Fruit fly (Drosophila melanogaster) whole organism, prepupa: Measurements from ENCODE around the gene Hr39.

Experiments
- Blimp-1 ChIP-seq: fragments of 200-800 bp; sonication (Bioruptor generic); optimal IDR thresholded peaks from 3 replicates; lab custom pipeline; 2017; ENCODE audit warnings: missing biosample characterization, missing genetic modification characterization, mild to moderate bottlenecking, moderate library complexity, missing genetic modification reagents
- CG10631 ChIP-seq: fragments of 200-800 bp; sonication (Bioruptor generic); optimal IDR thresholded peaks from 2 replicates; lab custom pipeline; 2016; ENCODE audit warnings: missing biosample characterization, missing genetic modification characterization
- CG10669 ChIP-seq: fragments of 200-800 bp; sonication (Bioruptor generic); optimal IDR thresholded peaks from 3 replicates; lab custom pipeline; 2018; ENCODE audit warnings: missing biosample characterization, mild to moderate bottlenecking, missing genetic modification characterization, moderate library complexity
- CG11294 ChIP-seq: fragments of 200-800 bp; sonication (Bioruptor generic); IDR thresholded peaks from 2 replicates; pipeline ENCODE4 v1.3.6; 2022; ENCODE audit warnings: missing biosample characterization, missing genetic modification characterization
- CG11902 ChIP-seq: fragments of 200-800 bp; sonication (Bioruptor generic); optimal IDR thresholded peaks from 3 replicates; lab custom pipeline; 2016; ENCODE audit warnings: missing biosample characterization, missing genetic modification characterization
- CG15336 ChIP-seq: fragments of 200-800 bp; sonication (Bioruptor generic); IDR thresholded peaks from 2 replicates; pipeline ENCODE4 v1.3.6; 2022; ENCODE audit warnings: missing biosample characterization, missing genetic modification characterization
- CG32006 ChIP-seq: fragments of 200-800 bp; sonication (Bioruptor generic); optimal IDR thresholded peaks from 3 replicates; lab custom pipeline; 2017; ENCODE audit warnings: missing biosample characterization, mild to moderate bottlenecking, missing genetic modification characterization
- CG34406 ChIP-seq: fragments of 200-800 bp; sonication (Bioruptor generic); optimal IDR thresholded peaks from 3 replicates; lab custom pipeline; 2016; ENCODE audit warnings: missing biosample characterization, missing genetic modification characterization
- CG4318 ChIP-seq: fragments of 200-800 bp; sonication (Bioruptor generic); optimal IDR thresholded peaks from 3 replicates; lab custom pipeline; 2017; ENCODE audit warnings: missing biosample characterization, mild to moderate bottlenecking, missing genetic modification characterization
- CG6163 ChIP-seq: fragments of 200-800 bp; sonication (Bioruptor generic); IDR thresholded peaks from 3 replicates; pipeline ENCODE4 v1.3.6; 2022; ENCODE audit warnings: missing biosample characterization, missing genetic modification characterization
- CG6792 ChIP-seq: fragments of 200-800 bp; sonication (Bioruptor generic); optimal IDR thresholded peaks from 3 replicates; lab custom pipeline; 2016; ENCODE audit warnings: missing biosample characterization, missing genetic modification characterization
- CG6808 ChIP-seq: fragments of 200-800 bp; sonication (Bioruptor generic); optimal IDR thresholded peaks from 3 replicates; lab custom pipeline; 2017; ENCODE audit warnings: missing biosample characterization, missing genetic modification characterization, mild to moderate bottlenecking, moderate library complexity, missing genetic modification reagents
- CG7368 ChIP-seq: fragments of 200-800 bp; sonication (Bioruptor generic); optimal IDR thresholded peaks from 3 replicates; lab custom pipeline; 2016; ENCODE audit warnings: missing biosample characterization, missing genetic modification characterization
- CG8119 ChIP-seq: fragments of 200-800 bp; sonication (Bioruptor generic); IDR thresholded peaks from 3 replicates; pipeline ENCODE4 v1.3.6; 2022; ENCODE audit warnings: missing biosample characterization, missing genetic modification characterization
- Eip78C ChIP-seq: fragments of 200-800 bp; sonication (Bioruptor generic); peaks from one replicate; lab custom pipeline; 2016; ENCODE audit warnings: missing biosample characterization, missing genetic modification characterization
- Ets96B ChIP-seq: fragments of 200-800 bp; optimal IDR thresholded peaks from 2 replicates; lab custom pipeline; 2019; ENCODE audit warnings: missing biosample characterization, mild to moderate bottlenecking, missing genetic modification characterization, moderate library complexity
- Gug ChIP-seq: fragments of 200-800 bp; sonication (Bioruptor generic); IDR thresholded peaks from 2 replicates; pipeline ENCODE4 v1.3.6; 2022; ENCODE audit warnings: missing biosample characterization, missing genetic modification characterization
- Hr4 ChIP-seq: fragments of 200-800 bp; sonication (Bioruptor generic); optimal IDR thresholded peaks from 3 replicates; lab custom pipeline; 2016; ENCODE audit warnings: missing biosample characterization, missing genetic modification characterization
- OdsH ChIP-seq: fragments of 200-800 bp; sonication (Bioruptor generic); optimal IDR thresholded peaks from 3 replicates; lab custom pipeline; 2016; ENCODE audit warnings: missing biosample characterization, missing genetic modification characterization
- Smox ChIP-seq: fragments of 200-800 bp; sonication (Bioruptor generic); optimal IDR thresholded peaks from 3 replicates; lab custom pipeline; 2016; ENCODE audit warnings: missing biosample characterization, missing genetic modification characterization
- Sox102F ChIP-seq: fragments of 200-800 bp; sonication (Bioruptor generic); optimal IDR thresholded peaks from 2 replicates; lab custom pipeline; 2016; ENCODE audit warnings: missing biosample characterization, mild to moderate bottlenecking, missing genetic modification characterization
- Sox15 ChIP-seq: fragments of 200-800 bp; sonication (Bioruptor generic); optimal IDR thresholded peaks from 3 replicates; lab custom pipeline; 2016; ENCODE audit warnings: missing biosample characterization, missing genetic modification characterization
- acj6 ChIP-seq: fragments of 200-800 bp; sonication (Bioruptor generic); optimal IDR thresholded peaks from 3 replicates; lab custom pipeline; 2016; ENCODE audit warnings: missing biosample characterization, missing genetic modification characterization
- cyc ChIP-seq: fragments of 200-800 bp; sonication (Bioruptor generic); optimal IDR thresholded peaks from 3 replicates; lab custom pipeline; 2016; ENCODE audit warnings: missing biosample characterization, missing genetic modification characterization
- dsx ChIP-seq: fragments of 200-800 bp; optimal IDR thresholded peaks from 3 replicates; lab custom pipeline; 2019; ENCODE audit warnings: missing biosample characterization, mild to moderate bottlenecking, missing genetic modification characterization, moderate library complexity; ENCODE audit not compliant: poor library complexity, severe bottlenecking
- eg ChIP-seq: fragments of 200-800 bp; sonication (Bioruptor generic); IDR thresholded peaks from 3 replicates; pipeline ENCODE4 v1.3.6; 2022; ENCODE audit warnings: missing biosample characterization, missing genetic modification characterization
- esn ChIP-seq: fragments of 200-800 bp; sonication (Bioruptor generic); optimal IDR thresholded peaks from 2 replicates; lab custom pipeline; 2016; ENCODE audit warnings: missing biosample characterization, mild to moderate bottlenecking, missing genetic modification characterization, moderate library complexity
- fd59A ChIP-seq: fragments of 200-800 bp; sonication (Bioruptor generic); optimal IDR thresholded peaks from 2 replicates; lab custom pipeline; 2017; ENCODE audit warnings: missing biosample characterization, mild to moderate bottlenecking, missing genetic modification characterization, missing genetic modification reagents
- lz ChIP-seq: fragments of 200-800 bp; sonication (Bioruptor generic); optimal IDR thresholded peaks from 3 replicates; lab custom pipeline; 2016; ENCODE audit warnings: missing biosample characterization, missing genetic modification characterization
- net ChIP-seq: fragments of 200-800 bp; sonication (Bioruptor generic); optimal IDR thresholded peaks from 3 replicates; lab custom pipeline; 2016; ENCODE audit warnings: missing biosample characterization, missing genetic modification characterization
- pdm3 ChIP-seq: fragments of 200-800 bp; sonication (Bioruptor generic); optimal IDR thresholded peaks from 3 replicates; lab custom pipeline; 2016; ENCODE audit warnings: missing biosample characterization, missing genetic modification characterization
- ss ChIP-seq, 2 experiments: fragments of 200-800 bp; sonication (Bioruptor generic); optimal IDR thresholded peaks; 2 replicates in 1 of 2; 3 replicates in 1 of 2; lab custom pipeline; 2017 to 2018; ENCODE audit warnings: mild to moderate bottlenecking in 2 of 2, missing biosample characterization in 2 of 2, missing genetic modification characterization in 2 of 2, moderate library complexity in 1 of 2
- svp ChIP-seq: fragments of 200-800 bp; sonication (Bioruptor generic); peaks from one replicate; lab custom pipeline; 2016; ENCODE audit warnings: missing biosample characterization, missing genetic modification characterization
- topi ChIP-seq: fragments of 200-800 bp; sonication (Bioruptor generic); optimal IDR thresholded peaks from 3 replicates; lab custom pipeline; 2016; ENCODE audit warnings: missing biosample characterization, missing genetic modification characterization
- vri ChIP-seq: fragments of 200-800 bp; sonication (Bioruptor generic); optimal IDR thresholded peaks from 3 replicates; lab custom pipeline; 2016; ENCODE audit warnings: missing biosample characterization, mild to moderate bottlenecking, missing genetic modification characterization

Gene Hr39

DNA sequence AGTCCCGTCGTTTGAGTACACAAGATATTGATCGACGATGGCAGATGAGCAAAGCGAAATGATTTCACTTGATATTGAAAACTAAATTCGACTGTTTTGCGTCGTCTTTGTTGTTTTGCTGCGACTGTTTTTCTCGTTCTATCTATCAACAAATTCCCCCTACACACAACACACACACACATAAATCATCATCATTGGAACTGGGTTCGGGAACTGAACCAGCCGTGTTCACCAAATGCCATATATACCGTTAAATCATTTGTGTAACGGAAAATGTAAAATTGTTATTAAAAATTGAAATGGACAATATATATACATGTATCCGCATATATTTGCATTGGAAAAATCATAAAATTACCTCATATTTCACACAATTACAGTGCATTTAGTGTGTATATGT lies 16.7 kb upstream of the Hr39 start, which contains the start of gene Atg18b:
Gene Atg18b (minus strand): TSS at position 177 of the 400 bp plus-strand sequence.
- no peak for TF ChIP-seq topi
- TF ChIP-seq cyc (GFP tag; lab: Kevin White, UChicago) = no peak
- TF ChIP-seq fd59A (GFP tag; lab: Kevin White, UChicago) = no peak
- TF ChIP-seq Blimp-1 = peak; percentile 33

DNA sequence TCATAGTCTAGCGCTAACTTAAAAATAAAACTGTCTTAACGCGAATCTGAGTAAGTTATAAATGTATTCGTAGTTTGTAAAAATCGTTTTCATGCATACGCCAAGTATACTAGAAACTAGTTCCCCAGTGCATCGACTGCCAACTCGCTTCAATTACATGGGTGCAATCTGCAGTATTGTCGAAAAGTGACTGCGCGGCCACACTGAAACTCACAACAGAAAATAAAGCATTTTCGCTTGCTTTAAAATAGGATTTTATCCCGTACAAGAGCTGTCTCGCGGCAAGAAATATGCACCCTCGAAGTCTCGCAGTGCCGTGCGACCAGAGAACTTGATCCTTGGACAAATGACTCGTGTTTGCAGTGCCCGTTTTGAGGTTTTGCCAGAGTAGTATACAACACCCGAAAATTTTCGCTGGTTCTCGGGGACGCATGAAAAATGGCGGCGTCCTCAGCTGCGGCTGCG lies 15.9 kb upstream of the Hr39 start, which contains the start of gene CG8677:
Gene CG8677 (plus strand): TSS at position 199 of the 465 bp plus-strand sequence.
- TF ChIP-seq eg (GFP tag; lab: Robert Waterston, UW) (0 out of 3 replicates have a peak, but pooled peaks have one; percentile 17), acj6 (GFP tag; lab: Kevin White, UChicago) (no peak), CG6808 (GFP tag; lab: Kevin White, UChicago) (no peak), CG6163 (GFP tag; lab: Robert Waterston, UW) (0 out of 3 replicates have a peak, but pooled peaks have one; percentile 41), CG11294 (GFP tag; lab: Robert Waterston, UW) (no peak)

DNA sequence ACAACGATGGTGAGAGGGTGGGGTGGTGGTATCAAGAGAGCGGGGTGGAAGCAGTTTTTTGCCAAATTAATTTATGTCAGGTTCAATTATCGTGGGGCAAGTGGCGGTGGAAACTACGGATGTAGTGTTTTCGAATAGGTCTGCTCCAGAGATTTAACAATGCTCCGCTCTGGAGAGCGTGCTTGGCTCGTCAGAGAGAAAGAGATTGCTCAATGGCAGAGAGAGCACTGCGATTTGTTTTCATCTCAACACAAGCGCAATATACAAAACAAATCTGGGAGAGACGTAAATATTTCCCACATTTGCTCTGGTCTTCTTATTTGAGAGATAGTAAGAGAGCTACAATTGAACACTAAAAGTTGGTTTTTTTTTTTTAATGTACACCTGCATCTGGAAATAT lies 15.3 kb upstream of the Hr39 start:
- TF ChIP-seq topi = no peak
- TF ChIP-seq Hr4 (GFP tag; lab: Kevin White, UChicago) = no peak
- no peak for TF ChIP-seq OdsH (GFP tag; lab: Kevin White, UChicago)
- TF ChIP-seq CG15336 (GFP tag; lab: Robert Waterston, UW) = peak; percentile 48; the same call in 1 of the 2 replicates
- TF ChIP-seq, all 60 proteins: peak for 1

DNA sequence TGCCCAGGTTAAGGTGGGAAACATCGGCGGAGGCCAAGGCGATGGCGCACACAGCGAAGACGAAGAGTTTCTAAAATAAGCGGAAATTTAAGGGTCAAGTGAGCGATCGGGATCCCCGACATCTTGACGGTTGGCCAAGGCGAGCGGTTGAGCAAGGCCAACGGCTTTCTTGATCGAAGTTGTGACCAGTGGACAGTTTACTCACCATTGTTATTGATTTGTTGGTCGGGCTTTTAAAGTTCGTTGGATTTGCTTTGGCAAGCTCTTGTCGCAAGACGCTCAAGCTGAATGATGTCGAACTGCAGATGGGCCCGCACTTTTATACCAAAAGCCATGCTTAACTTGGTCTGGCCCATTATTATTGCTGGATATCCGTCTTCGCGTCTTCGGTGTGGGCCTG lies 3.6 kb upstream of the Hr39 start:
- TF ChIP-seq fd59A (GFP tag; lab: Kevin White, UChicago) (no peak), Sox102F (no peak), CG6792 (GFP tag; lab: Kevin White, UChicago) (no peak), CG8119 (GFP tag; lab: Robert Waterston, UW) (no peak), cyc (GFP tag; lab: Kevin White, UChicago) (no peak)

DNA sequence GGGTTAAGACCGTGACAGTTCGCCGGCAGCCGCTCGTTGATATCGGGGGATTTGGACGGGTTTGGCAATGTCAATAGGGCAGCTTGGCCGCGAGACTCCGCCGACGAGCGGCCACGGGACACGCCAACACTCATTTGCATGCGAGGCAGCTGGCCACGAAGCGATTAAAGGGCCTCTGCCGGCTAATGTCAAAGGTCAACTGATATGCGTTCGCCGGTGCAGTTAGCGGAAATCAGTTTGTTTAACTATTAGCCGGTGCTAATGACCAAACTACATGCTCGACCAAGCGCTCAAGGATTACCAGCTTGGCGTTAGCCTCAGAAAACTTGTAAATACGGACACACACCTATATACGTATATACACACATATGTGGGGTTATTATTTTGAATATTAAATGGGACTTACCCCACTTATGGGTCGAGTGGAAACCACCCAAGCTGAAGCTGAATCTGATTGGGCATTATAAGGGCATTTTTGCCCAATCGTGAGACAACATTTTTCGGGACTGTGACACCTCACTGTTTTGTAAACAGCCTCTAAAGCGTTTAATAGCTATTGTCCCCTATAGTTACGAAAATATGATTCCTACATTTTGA lies 2.6 kb upstream of the Hr39 start:
- TF ChIP-seq OdsH (GFP tag; lab: Kevin White, UChicago) (no peak), svp (no peak), CG15336 (GFP tag; lab: Robert Waterston, UW) (no peak), net (GFP tag; lab: Kevin White, UChicago) (no peak), Sox15 (GFP tag; lab: Kevin White, UChicago) (no peak), lz (GFP tag; lab: Kevin White, UChicago) (no peak), CG34406 (GFP tag; lab: Kevin White, UChicago) (no peak), Smox (GFP tag; lab: Kevin White, UChicago) (no peak), CG6792 (GFP tag; lab: Kevin White, UChicago) (no peak), CG10669 (GFP tag; lab: Kevin White, UChicago) (no peak), CG32006 (GFP tag; lab: Kevin White, UChicago) (no peak), Sox102F (no peak), CG11902 (GFP tag; lab: Kevin White, UChicago) (no peak), pdm3 (no peak)

DNA sequence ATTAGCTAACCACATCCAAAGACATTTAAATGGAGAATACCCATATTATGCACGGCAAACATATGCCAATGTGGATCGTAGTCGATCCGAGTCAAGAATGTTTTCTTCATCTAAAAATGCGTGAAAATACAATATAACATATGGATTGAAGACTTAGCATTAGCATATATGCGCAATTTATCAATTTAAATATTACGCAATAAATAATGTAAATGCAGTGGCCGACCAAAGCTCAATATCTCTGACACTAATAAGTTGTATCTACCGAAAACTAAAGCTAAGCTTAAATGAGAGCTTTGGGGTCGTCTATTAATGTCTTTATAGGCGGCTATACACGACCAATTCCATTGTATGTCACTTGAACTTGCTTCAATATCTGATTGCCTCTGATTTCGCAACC lies 1.6 kb upstream of the Hr39 start:
- TF ChIP-seq acj6 (GFP tag; lab: Kevin White, UChicago) (no peak), CG32006 (GFP tag; lab: Kevin White, UChicago) (no peak), ss (GFP tag; optimal IDR thresholded peaks at IDR 0.05; lab: Kevin White, UChicago) (no peak), CG11902 (GFP tag; lab: Kevin White, UChicago) (no peak), topi (no peak), dsx (GFP tag; lab: Kevin White, UChicago) (no peak), Blimp-1 (no peak), CG10631 (GFP tag; lab: Kevin White, UChicago) (no peak), Eip78C (GFP tag; lab: Kevin White, UChicago) (no peak), CG6792 (GFP tag; lab: Kevin White, UChicago) (no peak), esn (GFP tag; lab: Kevin White, UChicago) (no peak), svp (no peak), CG10669 (GFP tag; lab: Kevin White, UChicago) (no peak), Sox102F (no peak), Gug (no peak), CG7368 (GFP tag; lab: Kevin White, UChicago) (no peak), eg (GFP tag; lab: Robert Waterston, UW) (no peak), CG4318 (no peak), vri (GFP tag; lab: Kevin White, UChicago) (no peak), Ets96B (no peak)
